Fruit fly (Drosophila melanogaster): Measurements from ENCODE around the gene Ccp84Ae.

The Ccp84Ae gene

dm6 chr3R:6706327-6706726 lies 14.8 kb upstream of the Ccp84Ae start:
- no peak for TF ChIP-seq acj6 (GFP tag; optimal IDR thresholded peaks at IDR 0.05)
- TF ChIP-seq cyc (GFP tag; optimal IDR thresholded peaks at IDR 0.05): no peak
- TF ChIP-seq CG9139 (GFP tag; optimal IDR thresholded peaks at IDR 0.05): no peak
- no peak for TF ChIP-seq fkh (GFP tag; optimal IDR thresholded peaks at IDR 0.05)
- TF ChIP-seq CG6792 (GFP tag; optimal IDR thresholded peaks at IDR 0.05): no peak
- no peak for TF ChIP-seq Hr38 (GFP tag; optimal IDR thresholded peaks at IDR 0.05)

DNA sequence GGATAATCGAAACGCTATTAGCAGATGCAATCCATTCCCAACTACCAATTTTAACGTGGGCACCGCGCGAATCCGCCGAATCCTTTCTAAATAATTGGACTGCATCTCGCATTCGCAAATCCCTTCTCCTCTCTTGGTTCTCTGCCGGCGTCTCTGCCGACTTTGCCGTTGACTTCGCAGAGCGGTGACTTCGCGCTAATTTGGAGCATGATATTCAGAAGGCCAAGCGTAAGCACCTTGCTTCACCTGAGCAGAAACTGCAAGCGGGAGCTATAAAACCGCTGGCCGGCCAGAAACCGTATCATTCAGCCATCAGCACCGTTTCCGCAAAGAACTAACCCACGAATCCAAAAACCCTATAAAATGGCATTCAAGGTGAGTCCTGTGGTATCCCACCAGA lies 12.2 kb upstream of the Ccp84Ae start, which contains the start of gene Ccp84Aa:
TSS of gene Ccp84Aa (plus strand) at position 301 of the 400 bp plus-strand sequence.
- no peak for TF ChIP-seq CG10669 (GFP tag; optimal IDR thresholded peaks at IDR 0.05)
- TF ChIP-seq CG15336 (GFP tag; IDR thresholded peaks at IDR 0.05): no peak

DNA sequence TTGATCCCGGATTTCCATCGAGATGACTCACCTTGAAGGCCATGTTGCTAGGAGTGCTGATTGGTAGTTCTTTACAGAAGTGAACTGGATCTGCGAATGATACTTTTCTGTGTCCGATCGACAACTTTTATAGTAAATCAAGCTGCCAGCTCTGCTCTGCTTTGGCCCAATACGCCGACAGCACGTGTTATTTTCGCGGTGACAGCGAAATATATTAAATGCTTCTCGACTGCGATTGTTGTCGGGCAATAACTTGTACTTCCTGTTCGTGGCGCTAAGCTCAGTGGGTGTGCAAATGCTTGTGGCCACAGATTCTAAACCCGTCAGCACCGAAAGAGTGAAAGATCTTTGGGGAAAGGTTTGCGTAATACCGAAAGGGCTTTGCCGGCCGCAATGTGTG lies 11.2 kb upstream of the Ccp84Ae start, which contains the start of gene Ccp84Ab:
TSS of gene Ccp84Ab (minus strand) at position 101 of the 400 bp plus-strand sequence.
- TF ChIP-seq lz (GFP tag; optimal IDR thresholded peaks at IDR 0.05) (no peak), dsx (GFP tag; optimal IDR thresholded peaks at IDR 0.05; ENCODE audit: poor library complexity, severe bottlenecking) (no peak), topi (GFP tag; optimal IDR thresholded peaks at IDR 0.05) (no peak), CG11762 (GFP tag; optimal IDR thresholded peaks at IDR 0.05; ENCODE audit: insufficient read depth) (no peak), Sox102F (GFP tag; optimal IDR thresholded peaks at IDR 0.05) (no peak), CG10631 (GFP tag; optimal IDR thresholded peaks at IDR 0.05) (no peak), CG31627 (GFP tag; optimal IDR thresholded peaks at IDR 0.05) (no peak), CG10669 (GFP tag; optimal IDR thresholded peaks at IDR 0.05) (no peak)

DNA sequence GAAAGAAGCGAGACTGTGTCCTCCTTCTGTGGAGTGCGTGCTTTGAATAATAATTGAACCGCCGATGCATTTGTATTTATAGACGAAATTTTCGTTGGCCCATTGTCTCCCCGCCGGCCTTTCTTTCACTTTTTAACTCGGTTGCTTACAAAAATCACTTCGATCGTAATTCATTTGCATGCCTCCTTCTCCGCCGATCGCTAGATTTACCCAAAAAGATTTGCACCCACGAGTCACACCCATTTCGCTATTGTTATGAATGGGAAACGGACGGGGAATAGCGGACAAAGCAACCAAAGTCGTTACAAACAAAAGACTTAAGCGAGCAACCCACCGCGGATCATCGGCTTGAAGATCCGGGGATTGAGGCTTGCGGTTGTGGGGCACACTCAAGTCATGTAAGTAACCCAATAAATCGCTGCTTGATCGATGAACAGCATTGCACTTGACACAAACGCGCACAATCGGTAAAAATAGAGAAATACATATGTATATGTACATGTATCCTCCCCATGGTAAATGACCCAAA lies 4.7 kb upstream of the Ccp84Ae start, which contains the start of gene Ccp84Ac:
TSS of gene Ccp84Ac (minus strand) at position 51 of the 529 bp plus-strand sequence.
- TF ChIP-seq dac (GFP tag; optimal IDR thresholded peaks at IDR 0.05) (no peak), CG4318 (GFP tag; optimal IDR thresholded peaks at IDR 0.05) (no peak), Smox (GFP tag; optimal IDR thresholded peaks at IDR 0.05) (no peak), Sox15 (GFP tag; optimal IDR thresholded peaks at IDR 0.05) (no peak), CG34406 (GFP tag; optimal IDR thresholded peaks at IDR 0.05) (no peak), achi (GFP tag; optimal IDR thresholded peaks at IDR 0.05) (no peak), dsx (GFP tag; optimal IDR thresholded peaks at IDR 0.05; ENCODE audit: poor library complexity, severe bottlenecking) (no peak), fd59A (GFP tag; optimal IDR thresholded peaks at IDR 0.05) (no peak), CG10669 (GFP tag; optimal IDR thresholded peaks at IDR 0.05) (no peak), Eip75B (GFP tag; optimal IDR thresholded peaks at IDR 0.05) (no peak)

- TF ChIP-seq CG11902 (GFP tag; optimal IDR thresholded peaks at IDR 0.05) (no peak), salr (GFP tag; optimal IDR thresholded peaks at IDR 0.05) (no peak), CG16779 (tag; optimal IDR thresholded peaks at IDR 0.05) (no peak), CG11762 (GFP tag; optimal IDR thresholded peaks at IDR 0.05; ENCODE audit: insufficient read depth) (no peak), Sox14 (GFP tag; optimal IDR thresholded peaks at IDR 0.05) (no peak), CG6792 (GFP tag; optimal IDR thresholded peaks at IDR 0.05) (no peak), CG3032 (tag; optimal IDR thresholded peaks at IDR 0.05) (no peak), Ets96B (tag; optimal IDR thresholded peaks at IDR 0.05) (no peak), eg (GFP tag; IDR thresholded peaks at IDR 0.05) (no peak), CG10631 (GFP tag; optimal IDR thresholded peaks at IDR 0.05) (no peak), Smox (GFP tag; optimal IDR thresholded peaks at IDR 0.05) (no peak), fd59A (GFP tag; optimal IDR thresholded peaks at IDR 0.05) (no peak)
These were observed 874 bp upstream of the Ccp84Ae start, which contains the start of gene Ccp84Ad for dm6 chr3R:6692432-6692831. TSS of gene Ccp84Ad (plus strand) at chr3R:6692732.

dm6 chr3R:6690139-6690538 lies 1.4 kb downstream of the Ccp84Ae start, which contains the start of gene Ccp84Af:
TSS of gene Ccp84Af (minus strand) at chr3R:6690239.
- no peak for TF ChIP-seq topi (GFP tag; optimal IDR thresholded peaks at IDR 0.05)
- TF ChIP-seq CG6163 (GFP tag; IDR thresholded peaks at IDR 0.05): no peak
- no peak for TF ChIP-seq Lpt (GFP tag; optimal IDR thresholded peaks at IDR 0.05)
- no peak for TF ChIP-seq esn (GFP tag; optimal IDR thresholded peaks at IDR 0.05)
- TF ChIP-seq CG15336 (GFP tag; IDR thresholded peaks at IDR 0.05): no peak
- no peak for TF ChIP-seq svp (GFP tag)
- no peak for TF ChIP-seq lz (GFP tag; optimal IDR thresholded peaks at IDR 0.05)
- TF ChIP-seq CG10631 (GFP tag; optimal IDR thresholded peaks at IDR 0.05): no peak
- no peak for TF ChIP-seq CG8319 (GFP tag; optimal IDR thresholded peaks at IDR 0.05)
- TF ChIP-seq Gug (GFP tag; IDR thresholded peaks at IDR 0.05): no peak
- no peak for TF ChIP-seq Ets96B (tag; optimal IDR thresholded peaks at IDR 0.05)
- TF ChIP-seq CG6808 (GFP tag; optimal IDR thresholded peaks at IDR 0.05): no peak
- no peak for TF ChIP-seq CG32006 (GFP tag; optimal IDR thresholded peaks at IDR 0.05)
- TF ChIP-seq CG1621 (tag; optimal IDR thresholded peaks at IDR 0.05): no peak
- TF ChIP-seq acj6 (GFP tag; optimal IDR thresholded peaks at IDR 0.05): no peak
- no peak for TF ChIP-seq achi (GFP tag; optimal IDR thresholded peaks at IDR 0.05)
- no peak for TF ChIP-seq Eip93F (GFP tag; optimal IDR thresholded peaks at IDR 0.05)
